Worm (Caenorhabditis elegans): Measurements from ENCODE around the gene mcm-6.

mcm-6 gene

ce11 chrIII:9832569-9832968 lies 38.4 kb downstream of the mcm-6 start:
- no peak for TF ChIP-seq mep-1 (tag; optimal IDR thresholded peaks at IDR 0.05)
- TF ChIP-seq nhr-76 (tag; optimal IDR thresholded peaks at IDR 0.05) = no peak
- peak; percentile 2 for TF ChIP-seq unc-130 (GFP tag; optimal IDR thresholded peaks at IDR 0.05)
- peak; percentile 42 for TF ChIP-seq lin-38 (GFP tag; IDR thresholded peaks at IDR 0.05)
- TF ChIP-seq lir-3 (tag; optimal IDR thresholded peaks at IDR 0.05) = no peak

DNA sequence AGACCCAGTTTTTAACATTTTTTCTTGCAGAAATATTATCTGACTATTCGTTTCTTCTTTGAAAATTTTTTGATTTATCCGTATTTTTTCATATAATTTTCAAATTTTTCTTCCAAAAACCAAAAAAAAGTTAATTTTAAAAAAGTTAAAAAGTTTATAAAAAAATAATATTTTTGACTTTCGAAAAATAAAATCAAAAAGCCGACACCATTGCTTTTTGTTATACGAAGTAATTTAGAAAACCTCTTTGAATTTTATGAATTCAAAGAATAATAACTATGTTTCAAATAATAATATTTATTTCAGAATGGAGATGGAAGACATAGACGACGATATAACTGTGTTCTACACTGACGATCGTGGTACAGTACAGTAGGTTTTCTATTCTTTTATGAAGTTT lies 40.7 kb downstream of the mcm-6 start, which contains the start of gene K11H3.8:
Gene K11H3.8 (plus strand): TSS at position 301 of the 400 bp plus-strand sequence.
- TF ChIP-seq T26A8.4 (GFP tag; IDR thresholded peaks at IDR 0.05) (no peak), mxl-3 (GFP tag; optimal IDR thresholded peaks at IDR 0.05) (no peak), D1046.2 (GFP tag; IDR thresholded peaks at IDR 0.05) (no peak), duxl-1 (tag; optimal IDR thresholded peaks at IDR 0.05; ENCODE audit: poor library complexity) (no peak), madf-9 (GFP tag; conservative IDR thresholded peaks at IDR 0.05) (no peak)

ce11 chrIII:9843715-9844114 lies 49.5 kb downstream of the mcm-6 start, which contains the start of gene K11H3.5:
Gene K11H3.5 (plus strand): TSS chrIII:9843768.
- TF ChIP-seq egl-27 (tag; optimal IDR thresholded peaks at IDR 0.05) (no peak), nhr-77 (tag; optimal IDR thresholded peaks at IDR 0.05) (no peak), nhr-28 (tag; optimal IDR thresholded peaks at IDR 0.05) (peak; percentile 35), daf-16 (GFP tag; optimal IDR thresholded peaks at IDR 0.05) (no peak), daf-16 (tag; optimal IDR thresholded peaks at IDR 0.05) (peak; percentile 2), T26A8.4 (GFP tag; IDR thresholded peaks at IDR 0.05) (no peak), aha-1 (tag) (peak; percentile 68)

DNA sequence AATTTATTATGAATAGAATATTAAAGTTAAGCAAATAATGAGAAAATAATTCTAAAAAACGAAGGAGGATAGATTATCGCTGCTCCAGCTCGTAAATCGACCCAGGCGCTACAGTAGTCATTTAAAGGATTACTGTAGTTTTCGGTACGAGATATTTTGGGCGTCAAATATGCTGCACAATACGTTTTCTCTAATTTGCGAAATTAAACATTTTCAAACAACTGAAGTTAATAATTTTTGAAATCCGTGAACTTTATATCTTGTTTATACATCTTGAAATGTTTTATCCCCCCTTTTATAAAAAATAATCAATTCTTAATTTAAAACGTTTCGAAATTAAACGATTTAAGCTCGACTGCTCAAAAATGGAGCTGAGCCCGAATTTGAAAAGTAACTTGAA lies 51.9 kb downstream of the mcm-6 start, which contains the start of gene K11H3.2:
Gene K11H3.2 (plus strand): TSS at position 301 of the 400 bp plus-strand sequence.
- TF ChIP-seq mxl-2 (GFP tag; conservative IDR thresholded peaks at IDR 0.05) = no peak
- no peak for TF ChIP-seq lin-29 (GFP tag; IDR thresholded peaks at IDR 0.05)
- TF ChIP-seq fos-1 (tag; optimal IDR thresholded peaks at IDR 0.05) = no peak
- TF ChIP-seq tag-97 (GFP tag; IDR thresholded peaks at IDR 0.05) = no peak

DNA sequence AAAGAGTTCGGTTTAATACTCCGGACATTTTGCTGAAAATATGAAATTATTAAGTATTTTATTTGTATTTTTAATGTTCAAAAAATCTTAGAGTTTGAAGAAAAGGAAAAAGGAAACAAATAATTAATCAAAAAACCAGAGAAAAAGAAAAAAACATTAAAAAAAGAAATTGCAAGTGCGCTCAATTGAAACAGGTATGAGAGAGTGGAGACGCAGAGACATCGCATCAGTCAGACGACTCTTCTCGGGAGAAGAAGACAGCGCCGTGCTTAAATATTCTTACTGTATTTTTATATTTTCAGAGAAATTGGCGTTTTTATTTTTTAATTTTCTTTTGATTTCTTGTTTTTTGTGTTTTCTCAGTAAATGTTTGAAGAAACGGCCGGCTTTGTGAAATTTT lies 53.9 kb downstream of the mcm-6 start, which contains the start of gene mrpl-36:
Gene mrpl-36 (minus strand): TSS at position 34 of the 400 bp plus-strand sequence.
- TF ChIP-seq hlh-30 (tag; optimal IDR thresholded peaks at IDR 0.05; ENCODE audit: insufficient read depth) = peak; percentile 36
- TF ChIP-seq unc-39 (tag; optimal IDR thresholded peaks at IDR 0.05) = no peak
- peak; percentile 33 for TF ChIP-seq dve-1 (tag; optimal IDR thresholded peaks at IDR 0.05; ENCODE audit: insufficient read depth)
- peak in 1 of 2 experiments; percentile 74 for TF ChIP-seq lsy-2 (tag; optimal IDR thresholded peaks at IDR 0.05)
- no peak for TF ChIP-seq unc-62 (GFP tag; optimal IDR thresholded peaks at IDR 0.05 in 1 of 2)
- no peak for TF ChIP-seq unc-62 (tag; optimal IDR thresholded peaks at IDR 0.05)
- TF ChIP-seq dmd-6 (GFP tag; IDR thresholded peaks at IDR 0.05) = peak; percentile 19; the same call in 1 of the 2 replicates
- TF ChIP-seq lin-38 (GFP tag; IDR thresholded peaks at IDR 0.05) = peak; percentile 86
